Worm (Caenorhabditis elegans) whole organism, late embryonic: ENCODE results near the gene unc-82.

Experiments
- C08G9.2 ChIP-seq: sonication (generic microtip); optimal IDR thresholded peaks from 2 replicates; lab custom pipeline; 2016; ENCODE audit warnings: mild to moderate bottlenecking, missing genetic modification characterization, moderate library complexity, missing compliant biosample characterization
- C38D4.7 ChIP-seq: fragments of 200-800 bp; sonication (Bioruptor generic); optimal IDR thresholded peaks from 2 replicates; lab custom pipeline; 2018; ENCODE audit warnings: mild to moderate bottlenecking, missing genetic modification characterization, moderate library complexity, missing compliant biosample characterization
- K02D7.2 ChIP-seq: sonication (generic microtip); optimal IDR thresholded peaks from 2 replicates; lab custom pipeline; 2017; ENCODE audit warnings: mild to moderate bottlenecking, missing genetic modification characterization, missing compliant biosample characterization
- K09A11.1 ChIP-seq: sonication (generic microtip); optimal IDR thresholded peaks from 2 replicates; lab custom pipeline; 2017; ENCODE audit warnings: antibody characterized with exemption, mild to moderate bottlenecking, missing genetic modification characterization, missing compliant biosample characterization; ENCODE audit not compliant: insufficient read depth
- ahr-1 ChIP-seq: sonication (generic microtip); optimal IDR thresholded peaks from 2 replicates; lab custom pipeline; 2016; ENCODE audit warnings: missing genetic modification characterization, missing compliant biosample characterization
- ama-1 ChIP-seq: fragments of 150-350 bp; optimal IDR thresholded peaks from 2 replicates; lab custom pipeline; 2014
- ceh-14 ChIP-seq: sonication (generic microtip); optimal IDR thresholded peaks from 2 replicates; lab custom pipeline; 2016; ENCODE audit warnings: missing genotype, missing genetic modification characterization, missing compliant biosample characterization
- ceh-19 ChIP-seq: fragments of 200-800 bp; sonication (Bioruptor generic); optimal IDR thresholded peaks from 2 replicates; lab custom pipeline; 2018; ENCODE audit warnings: mild to moderate bottlenecking, missing genetic modification characterization, missing compliant biosample characterization
- ceh-2 ChIP-seq: sonication (generic microtip); optimal IDR thresholded peaks from 2 replicates; lab custom pipeline; 2016; ENCODE audit warnings: missing genotype, missing genetic modification characterization, missing compliant biosample characterization
- ceh-30 ChIP-seq: fragments of 150-350 bp; optimal IDR thresholded peaks from 2 replicates; lab custom pipeline; 2014; ENCODE audit warnings: missing biosample characterization, missing genetic modification characterization
- ceh-31 ChIP-seq: sonication (generic microtip); optimal IDR thresholded peaks from 2 replicates; lab custom pipeline; 2016; ENCODE audit warnings: missing genetic modification characterization, missing compliant biosample characterization
- ceh-45 ChIP-seq: fragments of 200-800 bp; sonication (Bioruptor generic); IDR thresholded peaks from 2 replicates; pipeline ENCODE4 v1.3.6; 2022; ENCODE audit warnings: missing genetic modification reagents, missing genetic modification characterization, missing compliant biosample characterization
- ceh-6 ChIP-seq: fragments of 200-800 bp; sonication (Bioruptor generic); optimal IDR thresholded peaks from 2 replicates; lab custom pipeline; 2018; ENCODE audit warnings: mild to moderate bottlenecking, missing genetic modification characterization, missing compliant biosample characterization
- che-1 ChIP-seq: sonication (generic microtip); optimal IDR thresholded peaks from 2 replicates; lab custom pipeline; 2016; ENCODE audit warnings: mild to moderate bottlenecking, missing genetic modification characterization, missing compliant biosample characterization
- dve-1 ChIP-seq: sonication (generic microtip); optimal IDR thresholded peaks from 2 replicates; lab custom pipeline; 2017; ENCODE audit warnings: antibody characterized with exemption, mild to moderate bottlenecking, missing genetic modification characterization, missing compliant biosample characterization
- elt-2 ChIP-seq: sonication (generic microtip); optimal IDR thresholded peaks from 2 replicates; lab custom pipeline; 2016; ENCODE audit warnings: missing genetic modification reagents, missing genetic modification characterization, missing compliant biosample characterization
- ets-4 ChIP-seq: sonication (generic microtip); optimal IDR thresholded peaks from 2 replicates; lab custom pipeline; 2016; ENCODE audit warnings: missing genetic modification characterization, missing compliant biosample characterization
- eyg-1 ChIP-seq: sonication (generic microtip); optimal IDR thresholded peaks from 2 replicates; lab custom pipeline; 2016; ENCODE audit warnings: missing genotype, missing genetic modification characterization, missing compliant biosample characterization
- fax-1 ChIP-seq: sonication (generic microtip); optimal IDR thresholded peaks from 2 replicates; lab custom pipeline; 2016; ENCODE audit warnings: missing genotype, missing genetic modification characterization, missing compliant biosample characterization
- fkh-10 ChIP-seq: fragments of 150-350 bp; optimal IDR thresholded peaks from 2 replicates; lab custom pipeline; 2014; ENCODE audit warnings: missing biosample characterization, missing genetic modification reagents, missing genetic modification characterization
- gmeb-2 ChIP-seq: sonication (generic microtip); optimal IDR thresholded peaks from 2 replicates; lab custom pipeline; 2016; ENCODE audit warnings: missing genetic modification characterization, inconsistent platforms, missing compliant biosample characterization
- hlh-13 ChIP-seq: fragments of 200-800 bp; sonication (Bioruptor generic); optimal IDR thresholded peaks from 2 replicates; lab custom pipeline; 2018; ENCODE audit warnings: mild to moderate bottlenecking, missing genetic modification characterization, missing compliant biosample characterization
- hlh-30 ChIP-seq: sonication (generic microtip); optimal IDR thresholded peaks from 2 replicates; lab custom pipeline; 2017; ENCODE audit warnings: antibody characterized with exemption, missing genetic modification characterization, missing compliant biosample characterization; ENCODE audit not compliant: insufficient read depth
- hlh-6 ChIP-seq: sonication (generic microtip); optimal IDR thresholded peaks from 2 replicates; lab custom pipeline; 2016; ENCODE audit warnings: missing genotype, missing genetic modification characterization, missing compliant biosample characterization
- hlh-8 ChIP-seq: sonication (generic microtip); optimal IDR thresholded peaks from 2 replicates; lab custom pipeline; 2016; ENCODE audit warnings: missing genotype, missing genetic modification characterization, missing compliant biosample characterization
- lim-6 ChIP-seq: sonication (generic microtip); optimal IDR thresholded peaks from 2 replicates; lab custom pipeline; 2016; ENCODE audit warnings: missing genetic modification characterization, missing compliant biosample characterization
- lin-11 ChIP-seq: fragments of 200-800 bp; sonication (Bioruptor generic); optimal IDR thresholded peaks from 2 replicates; lab custom pipeline; 2018; ENCODE audit warnings: mild to moderate bottlenecking, missing genetic modification characterization, missing compliant biosample characterization
- nfya-1 ChIP-seq: sonication (generic microtip); optimal IDR thresholded peaks from 2 replicates; lab custom pipeline; 2017; ENCODE audit warnings: missing genetic modification characterization, mild to moderate bottlenecking, missing compliant biosample characterization, antibody characterized with exemption, moderate library complexity
- nhr-232 ChIP-seq: sonication (generic microtip); optimal IDR thresholded peaks from 2 replicates; lab custom pipeline; 2016; ENCODE audit warnings: missing genetic modification characterization, missing compliant biosample characterization
- npax-4 ChIP-seq: sonication (generic microtip); optimal IDR thresholded peaks from 2 replicates; lab custom pipeline; 2016; ENCODE audit warnings: missing genetic modification characterization, missing compliant biosample characterization
- odd-2 ChIP-seq: sonication (generic microtip); optimal IDR thresholded peaks from 2 replicates; lab custom pipeline; 2017; ENCODE audit warnings: antibody characterized with exemption, mild to moderate bottlenecking, missing genetic modification characterization, missing compliant biosample characterization
- pat-9 ChIP-seq: fragments of 200-800 bp; sonication (Bioruptor generic); optimal IDR thresholded peaks from 2 replicates; lab custom pipeline; 2018; ENCODE audit warnings: mild to moderate bottlenecking, missing genetic modification characterization, moderate library complexity, missing compliant biosample characterization
- pha-2 ChIP-seq: sonication (generic microtip); optimal IDR thresholded peaks from 2 replicates; lab custom pipeline; 2017; ENCODE audit warnings: mild to moderate bottlenecking, missing genetic modification characterization, missing compliant biosample characterization
- pqm-1 ChIP-seq: sonication (generic microtip); optimal IDR thresholded peaks from 2 replicates; lab custom pipeline; 2016; ENCODE audit warnings: missing genetic modification characterization, missing compliant biosample characterization
- pros-1 ChIP-seq: fragments of 150-350 bp; optimal IDR thresholded peaks from 2 replicates; lab custom pipeline; 2014; ENCODE audit warnings: missing biosample characterization, missing genetic modification reagents, missing genetic modification characterization
- ref-2 ChIP-seq: sonication (generic microtip); optimal IDR thresholded peaks from 2 replicates; lab custom pipeline; 2016; ENCODE audit warnings: missing genetic modification characterization, missing compliant biosample characterization
- sdc-2 ChIP-seq: sonication (generic microtip); optimal IDR thresholded peaks from 2 replicates; lab custom pipeline; 2016; ENCODE audit warnings: missing genotype, missing genetic modification characterization, missing compliant biosample characterization
- sox-4 ChIP-seq: sonication (generic microtip); optimal IDR thresholded peaks from 2 replicates; lab custom pipeline; 2017; ENCODE audit warnings: mild to moderate bottlenecking, missing genetic modification characterization, inconsistent platforms, missing compliant biosample characterization
- syd-9 ChIP-seq: sonication (generic microtip); optimal IDR thresholded peaks from 2 replicates; lab custom pipeline; 2016; ENCODE audit warnings: mild to moderate bottlenecking, missing genetic modification characterization, moderate library complexity, missing compliant biosample characterization
- unc-42 ChIP-seq: sonication (generic microtip); optimal IDR thresholded peaks from 2 replicates; lab custom pipeline; 2016; ENCODE audit warnings: missing genotype, missing genetic modification characterization, missing compliant biosample characterization
- unc-55 ChIP-seq: sonication (generic microtip); optimal IDR thresholded peaks from 2 replicates; lab custom pipeline; 2017; ENCODE audit warnings: missing biosample characterization, missing genetic modification reagents, missing genetic modification characterization
- unc-86 ChIP-seq: sonication (generic microtip); optimal IDR thresholded peaks from 2 replicates; lab custom pipeline; 2016; ENCODE audit warnings: missing genetic modification characterization, missing compliant biosample characterization

The unc-82 gene

DNA sequence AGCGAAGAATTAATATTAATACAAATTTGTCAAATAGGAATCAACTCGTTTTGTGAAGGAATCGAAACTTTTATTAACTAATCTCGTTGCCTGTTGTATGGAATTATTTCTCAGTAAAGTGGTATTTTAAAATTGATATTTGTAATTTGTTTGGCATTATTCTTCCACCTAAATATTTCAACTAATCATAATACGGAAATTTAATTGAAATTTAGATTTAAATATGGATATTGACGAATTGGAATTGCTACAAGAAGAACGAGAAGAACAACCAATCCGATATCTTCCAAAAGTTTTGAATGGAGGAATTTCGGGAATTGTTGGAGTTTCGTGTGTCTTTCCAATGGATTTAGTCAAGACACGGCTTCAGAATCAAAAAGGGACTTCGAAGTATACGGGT, 50.5 kb downstream of the unc-82 start, which contains the start of gene slc-25A18.2:
Gene slc-25A18.2 (plus strand): TSS at position 216 of the 400 bp plus-strand sequence.
- TF ChIP-seq ref-2 (tag; lab: Kevin White, UChicago) (no peak), ceh-19 (GFP tag; lab: Kevin White, UChicago) (no peak), C38D4.7 (GFP tag; lab: Kevin White, UChicago) (no peak), ets-4 (tag; lab: Kevin White, UChicago) (no peak), ahr-1 (tag; lab: Kevin White, UChicago) (no peak), fkh-10 (GFP tag; lab: Kevin White, UChicago) (no peak), C08G9.2 (tag; lab: Kevin White, UChicago) (no peak), nfya-1 (tag; lab: Kevin White, UChicago) (no peak), ama-1 (lab: Kevin White, UChicago) (no peak)

DNA sequence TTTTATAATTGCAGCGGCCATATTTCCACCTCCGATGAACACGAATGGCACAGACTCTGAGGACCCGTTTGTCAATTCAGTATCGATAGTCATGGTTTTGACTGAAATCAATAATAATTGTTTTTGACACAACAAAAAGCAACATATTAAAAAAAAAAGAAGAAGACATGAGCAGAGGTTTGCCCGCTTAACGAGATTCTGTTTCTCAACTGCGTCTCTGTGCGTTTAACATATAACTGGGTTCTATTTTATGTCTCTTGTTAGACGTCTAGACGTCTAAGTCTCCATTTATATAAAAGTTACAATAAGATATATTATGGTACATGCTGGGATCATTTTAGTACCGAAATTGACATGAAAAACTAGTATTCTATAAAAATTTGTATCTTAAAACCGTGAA, 52.9 kb downstream of the unc-82 start, which contains the start of gene pycr-4:
Gene pycr-4 (minus strand): TSS at position 101 of the 400 bp plus-strand sequence.
- no peak for TF ChIP-seq fkh-10 (GFP tag; lab: Kevin White, UChicago)
- no peak for TF ChIP-seq K02D7.2 (tag; lab: Kevin White, UChicago)
- no peak for TF ChIP-seq hlh-30 (tag; lab: Kevin White, UChicago)
- no peak for TF ChIP-seq ama-1 (lab: Kevin White, UChicago)
- TF ChIP-seq lim-6 (tag; lab: Kevin White, UChicago), result no peak
- TF ChIP-seq che-1 (tag; lab: Kevin White, UChicago), result no peak
- TF ChIP-seq fax-1 (tag; lab: Kevin White, UChicago), result no peak
- no peak for TF ChIP-seq hlh-13 (GFP tag; lab: Kevin White, UChicago)
- no peak for TF ChIP-seq nhr-232 (tag; lab: Kevin White, UChicago)
- TF ChIP-seq, all 69 proteins: peak for 0

DNA sequence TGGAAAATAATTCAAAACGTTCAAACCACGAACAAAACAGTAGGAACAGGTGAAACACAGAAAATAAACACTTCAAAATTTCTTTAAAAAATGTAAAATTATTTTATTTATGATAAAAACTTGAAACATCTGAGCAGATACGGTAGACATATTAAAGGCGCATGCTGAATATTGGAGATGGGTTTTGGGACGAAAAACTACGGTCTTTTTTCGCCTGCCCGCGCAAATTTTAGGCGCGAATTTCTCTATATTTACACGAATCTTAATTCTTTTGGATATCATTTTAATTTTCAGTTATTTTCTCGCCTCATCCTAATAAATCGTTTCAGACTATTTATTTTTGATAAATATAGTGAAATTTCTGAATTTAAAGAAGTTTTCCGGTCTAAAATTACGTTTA, 53.4 kb downstream of the unc-82 start:
- TF ChIP-seq ceh-30, result no peak
- TF ChIP-seq hlh-8 (tag; lab: Kevin White, UChicago), result no peak
- no peak for TF ChIP-seq ceh-2 (tag; lab: Kevin White, UChicago)
- TF ChIP-seq sox-4 (tag; lab: Kevin White, UChicago), result no peak
- no peak for TF ChIP-seq ceh-45

DNA sequence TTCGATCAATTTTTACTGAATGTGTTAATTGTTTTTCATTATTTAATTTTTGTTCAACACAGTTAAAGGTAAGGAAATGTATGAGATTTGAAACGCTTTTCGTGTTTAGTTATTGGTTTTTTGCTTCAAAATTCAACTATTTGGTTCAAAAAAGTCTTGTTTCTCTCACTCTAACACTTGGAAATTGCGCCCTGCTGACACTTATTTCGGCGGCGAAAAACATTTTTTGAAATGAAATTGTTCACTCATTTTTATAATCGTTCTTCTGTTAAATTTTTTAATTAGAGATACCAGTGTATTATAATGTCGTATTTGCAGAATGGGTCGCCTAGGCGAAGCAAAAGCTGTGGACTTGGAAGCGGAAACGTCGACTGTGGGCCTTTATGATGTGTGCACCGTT, 53.8 kb downstream of the unc-82 start, which contains the start of gene rod-1:
Gene rod-1 (plus strand): TSS at position 319 of the 400 bp plus-strand sequence.
- no peak for TF ChIP-seq pqm-1 (tag; lab: Kevin White, UChicago)
- no peak for TF ChIP-seq odd-2
- no peak for TF ChIP-seq unc-86
- no peak for TF ChIP-seq pros-1 (tag; lab: Kevin White, UChicago)
- no peak for TF ChIP-seq fkh-10 (GFP tag; lab: Kevin White, UChicago)
- TF ChIP-seq pha-2 (tag; lab: Kevin White, UChicago), result no peak
- TF ChIP-seq ceh-30, result no peak
- TF ChIP-seq fax-1 (tag; lab: Kevin White, UChicago), result no peak
- no peak for TF ChIP-seq K09A11.1 (tag; lab: Kevin White, UChicago)
- no peak for TF ChIP-seq ref-2 (tag; lab: Kevin White, UChicago)
- no peak for TF ChIP-seq syd-9
- TF ChIP-seq ceh-6, result no peak

DNA sequence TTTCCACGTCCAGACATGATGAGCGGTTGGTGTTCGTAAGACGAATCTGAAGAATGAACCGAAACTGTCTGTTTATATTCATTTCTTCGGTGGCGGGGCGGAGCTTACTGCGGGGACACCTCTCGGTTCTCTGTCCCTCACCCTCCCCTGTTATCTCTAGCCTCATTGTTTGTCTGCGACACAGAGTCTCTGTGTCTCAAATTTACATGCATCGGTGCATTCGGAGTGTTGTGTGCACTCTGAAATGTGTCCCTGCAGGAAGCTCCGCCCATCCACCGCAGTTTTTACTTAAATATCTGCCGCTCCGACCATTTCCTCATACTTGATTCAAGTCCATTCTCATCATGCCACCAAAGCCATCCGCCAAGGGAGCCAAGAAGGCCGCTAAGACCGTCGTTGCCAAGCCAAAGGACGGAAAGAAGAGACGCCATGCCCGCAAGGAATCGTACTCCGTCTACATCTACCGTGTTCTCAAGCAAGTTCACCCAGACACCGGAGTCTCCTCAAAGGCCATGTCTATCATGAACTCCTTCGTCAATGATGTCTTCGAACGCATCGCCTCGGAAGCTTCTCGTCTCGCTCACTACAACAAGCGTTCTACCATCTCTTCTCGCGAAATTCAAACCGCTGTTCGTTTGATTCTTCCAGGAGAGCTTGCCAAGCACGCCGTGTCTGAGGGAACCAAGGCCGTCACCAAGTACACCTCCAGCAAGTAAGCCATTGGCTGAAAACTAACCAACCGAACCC, 62.1 kb downstream of the unc-82 start, which contains the start of the genes his-61 and his-62:
Gene his-61 (minus strand): TSS at position 17 of the 747 bp plus-strand sequence.
Gene his-62 (plus strand): TSS at position 345 of the 747 bp plus-strand sequence.
- TF ChIP-seq lin-11 (tag; lab: Kevin White, UChicago), result no peak
- TF ChIP-seq ceh-19 (GFP tag; lab: Kevin White, UChicago), result peak; percentile 40
- peak; percentile 60 for TF ChIP-seq ceh-2 (tag; lab: Kevin White, UChicago)
- peak; percentile 43 for TF ChIP-seq unc-42 (tag; lab: Kevin White, UChicago)
- peak; percentile 38 for TF ChIP-seq ahr-1 (tag; lab: Kevin White, UChicago)
- TF ChIP-seq hlh-13 (GFP tag; lab: Kevin White, UChicago), result no peak
- peak; percentile 81 for TF ChIP-seq nfya-1 (tag; lab: Kevin White, UChicago)
- peak; percentile 38 for TF ChIP-seq ceh-14 (tag; lab: Kevin White, UChicago)
- peak; percentile 67 for TF ChIP-seq ref-2 (tag; lab: Kevin White, UChicago)
- no peak for TF ChIP-seq gmeb-2 (tag; lab: Kevin White, UChicago)
- peak; percentile 57 for TF ChIP-seq C08G9.2 (tag; lab: Kevin White, UChicago)
- no peak for TF ChIP-seq pat-9 (tag; lab: Kevin White, UChicago)
- peak; percentile 80 for TF ChIP-seq unc-55
- TF ChIP-seq elt-2 (tag; lab: Kevin White, UChicago), result peak; percentile 71
- TF ChIP-seq sdc-2, result peak; percentile 50
- TF ChIP-seq npax-4 (tag; lab: Kevin White, UChicago), result no peak
- no peak for TF ChIP-seq eyg-1 (tag; lab: Kevin White, UChicago)
- peak; percentile 90 for TF ChIP-seq dve-1 (tag; lab: Kevin White, UChicago)
- peak; percentile 95 for TF ChIP-seq ceh-31 (tag; lab: Kevin White, UChicago)
- TF ChIP-seq unc-86, result peak; percentile 65
- peak; percentile 36 for TF ChIP-seq hlh-6 (tag; lab: Kevin White, UChicago)
